Worm (Caenorhabditis elegans): ENCODE data around the gene mihp-2.

mihp-2 gene

ce11 chrV:18930748-18931147 is 27.2 kb downstream of the mihp-2 start:
- TF ChIP-seq W03F9.2 (tag; optimal IDR thresholded peaks at IDR 0.05) (no peak), dao-5 (tag; optimal IDR thresholded peaks at IDR 0.05) (no peak), him-1 (tag; optimal IDR thresholded peaks at IDR 0.05) (no peak)

ce11 chrV:18931279-18931678 is 27.7 kb downstream of the mihp-2 start, which contains the start of gene ptr-22:
ptr-22 (minus strand) TSS chrV:18931379.
- TF ChIP-seq W03F9.2 (tag; optimal IDR thresholded peaks at IDR 0.05) (no peak), dao-5 (tag; optimal IDR thresholded peaks at IDR 0.05) (no peak), him-1 (tag; optimal IDR thresholded peaks at IDR 0.05) (no peak)

DNA sequence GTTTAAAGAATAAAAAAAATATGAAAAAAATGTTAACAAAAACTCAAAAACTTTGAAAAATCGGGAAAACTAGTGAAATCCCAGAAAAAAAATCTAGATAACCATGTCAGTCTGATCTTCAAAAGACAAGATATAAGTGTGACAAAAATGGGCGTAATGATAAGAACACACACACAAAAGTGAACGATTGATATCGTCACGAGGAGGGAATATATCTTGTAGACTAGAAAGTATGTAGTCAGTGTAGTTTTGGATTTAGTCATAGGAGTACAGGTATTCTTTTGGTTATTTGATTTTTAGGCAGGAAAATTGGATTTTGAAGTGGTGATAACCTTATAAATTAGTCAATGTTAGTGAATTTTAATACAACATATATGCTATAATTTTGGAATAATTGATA is 31.0 kb downstream of the mihp-2 start:
- TF ChIP-seq him-1 (tag; optimal IDR thresholded peaks at IDR 0.05) (no peak), dao-5 (tag; optimal IDR thresholded peaks at IDR 0.05) (no peak), W03F9.2 (tag; optimal IDR thresholded peaks at IDR 0.05) (no peak)

ce11 chrV:18937578-18937977 is 34.0 kb downstream of the mihp-2 start:
- TF ChIP-seq him-1 (tag; optimal IDR thresholded peaks at IDR 0.05) (no peak), dao-5 (tag; optimal IDR thresholded peaks at IDR 0.05) (no peak), W03F9.2 (tag; optimal IDR thresholded peaks at IDR 0.05) (no peak)

DNA sequence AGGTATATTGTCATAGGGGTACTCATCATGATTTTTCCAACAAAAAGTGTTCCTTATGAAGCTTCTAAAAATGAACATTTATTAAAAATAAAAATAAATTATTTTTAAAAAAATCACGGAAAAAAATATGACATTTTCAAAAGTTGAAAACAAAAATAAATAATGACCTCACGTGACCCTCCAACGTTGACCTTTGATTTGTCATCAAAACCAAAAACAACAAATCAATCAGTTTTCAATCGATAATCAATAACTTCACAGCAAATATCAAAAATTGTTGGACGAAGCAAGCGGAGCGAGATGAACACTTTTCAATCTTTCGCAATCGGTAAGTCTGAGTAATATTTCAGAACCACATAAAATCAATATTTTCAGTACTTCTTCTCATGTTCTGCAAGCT is 36.8 kb downstream of the mihp-2 start, which contains the start of gene Y80D3A.8:
Gene Y80D3A.8 (plus strand): TSS at position 301 of the 400 bp plus-strand sequence.
- TF ChIP-seq W03F9.2 (tag; optimal IDR thresholded peaks at IDR 0.05) (no peak), dao-5 (tag; optimal IDR thresholded peaks at IDR 0.05) (no peak)

All from whole organism, L4/young adult.